Worm (Caenorhabditis elegans) whole organism, L3 larva: Measurements from ENCODE around the gene M03C11.6.
A peak's percentile ranks its signal among the peaks of the same experiment; 100 is the strongest.

Experiments
- R02D3.7 ChIP-seq: fragments of 150-350 bp; optimal IDR thresholded peaks from 2 replicates; lab custom pipeline; 2014; ENCODE audit warnings: missing biosample characterization, missing genetic modification characterization
- ZK546.5 ChIP-seq: sonication (generic microtip); optimal IDR thresholded peaks from 2 replicates; lab custom pipeline; 2017; ENCODE audit warnings: missing biosample characterization, missing genetic modification characterization
- aly-2 ChIP-seq: fragments of 150-350 bp; optimal IDR thresholded peaks from 2 replicates; lab custom pipeline; 2014; ENCODE audit warnings: missing biosample characterization, missing genetic modification characterization
- ama-1 ChIP-seq: fragments of 150-350 bp; optimal IDR thresholded peaks from 2 replicates; lab custom pipeline; 2018
- ceh-82 ChIP-seq: fragments of 150-350 bp; optimal IDR thresholded peaks from 2 replicates; lab custom pipeline; 2014; ENCODE audit warnings: missing biosample characterization, missing genetic modification characterization
- ceh-9 ChIP-seq: sonication (generic microtip); optimal IDR thresholded peaks from 2 replicates; lab custom pipeline; 2018; ENCODE audit warnings: missing biosample characterization, missing genetic modification characterization
- daf-12 ChIP-seq: fragments of 150-350 bp; optimal IDR thresholded peaks from 2 replicates; lab custom pipeline; 2014; ENCODE audit warnings: missing biosample characterization, missing genetic modification reagents, missing genetic modification characterization
- egl-27 ChIP-seq: sonication (generic microtip); optimal IDR thresholded peaks from 4 replicates; lab custom pipeline; 2017; ENCODE audit warnings: missing biosample characterization, missing genetic modification reagents, missing genetic modification characterization
- egl-5 ChIP-seq: fragments of 150-350 bp; optimal IDR thresholded peaks from 2 replicates; lab custom pipeline; 2017; ENCODE audit warnings: missing biosample characterization, missing genetic modification reagents, missing genetic modification characterization, inconsistent platforms
- elt-1 ChIP-seq: fragments of 150-350 bp; optimal IDR thresholded peaks from 2 replicates; lab custom pipeline; 2014; ENCODE audit warnings: missing biosample characterization, missing genetic modification characterization
- elt-2 ChIP-seq: sonication (generic microtip); optimal IDR thresholded peaks from 2 replicates; lab custom pipeline; 2016; ENCODE audit warnings: missing genetic modification reagents, mild to moderate bottlenecking, missing genetic modification characterization, missing compliant biosample characterization
- elt-3 ChIP-seq, 3 experiments: fragments of 150-350 bp in 1 of 3; sonication (generic microtip) in 2 of 3; optimal IDR thresholded peaks; 2 replicates in 2 of 3; 4 replicates in 1 of 3; lab custom pipeline; 2014 to 2017; ENCODE audit warnings: missing biosample characterization in 3 of 3, missing genetic modification characterization in 3 of 3
- eor-1 ChIP-seq, 2 experiments: fragments of 150-350 bp; optimal IDR thresholded peaks; 2 replicates each; lab custom pipeline; 2014 to 2018; ENCODE audit warnings: missing biosample characterization in 2 of 2, missing genetic modification characterization in 2 of 2
- fkh-10 ChIP-seq: sonication (generic microtip); optimal IDR thresholded peaks from 2 replicates; lab custom pipeline; 2017; ENCODE audit warnings: missing biosample characterization, missing genetic modification reagents, missing genetic modification characterization
- fkh-2 ChIP-seq: fragments of 150-350 bp; optimal IDR thresholded peaks from 2 replicates; lab custom pipeline; 2014; ENCODE audit warnings: missing biosample characterization, missing genetic modification reagents, missing genetic modification characterization
- fos-1 ChIP-seq: fragments of 150-350 bp; optimal IDR thresholded peaks from 2 replicates; lab custom pipeline; 2014; ENCODE audit warnings: missing biosample characterization, missing genetic modification characterization
- hmg-11 ChIP-seq: sonication (generic microtip); optimal IDR thresholded peaks from 2 replicates; lab custom pipeline; 2016; ENCODE audit warnings: missing genetic modification characterization, missing compliant biosample characterization
- jun-1 ChIP-seq: fragments of 150-350 bp; optimal IDR thresholded peaks from 2 replicates; lab custom pipeline; 2014; ENCODE audit warnings: missing biosample characterization, missing genetic modification reagents, missing genetic modification characterization
- lin-15B ChIP-seq: fragments of 150-350 bp; optimal IDR thresholded peaks from 2 replicates; lab custom pipeline; 2014; ENCODE audit warnings: missing biosample characterization, missing genetic modification characterization
- lin-39 ChIP-seq: fragments of 150-350 bp; optimal IDR thresholded peaks from 2 replicates; lab custom pipeline; 2018; ENCODE audit warnings: missing biosample characterization, missing genetic modification reagents, missing genetic modification characterization
- lsy-12 ChIP-seq: sonication (generic microtip); optimal IDR thresholded peaks from 2 replicates; lab custom pipeline; 2016; ENCODE audit warnings: mild to moderate bottlenecking, missing genetic modification characterization, missing compliant biosample characterization
- mdl-1 ChIP-seq: fragments of 150-350 bp; optimal IDR thresholded peaks from 2 replicates; lab custom pipeline; 2014; ENCODE audit warnings: missing biosample characterization, missing genetic modification characterization
- mml-1 ChIP-seq: fragments of 150-350 bp; sonication (generic microtip); optimal IDR thresholded peaks from 3 replicates; lab custom pipeline; 2014; ENCODE audit warnings: missing biosample characterization, missing genetic modification characterization
- nfya-1 ChIP-seq: sonication (generic microtip); optimal IDR thresholded peaks from 2 replicates; lab custom pipeline; 2017; ENCODE audit warnings: missing genetic modification characterization, mild to moderate bottlenecking, missing compliant biosample characterization, antibody characterized with exemption, moderate library complexity; ENCODE audit not compliant: insufficient read depth
- nhr-11 ChIP-seq: fragments of 150-350 bp; optimal IDR thresholded peaks from 2 replicates; lab custom pipeline; 2014; ENCODE audit warnings: missing biosample characterization, missing genetic modification characterization
- nhr-12 ChIP-seq: fragments of 150-350 bp; optimal IDR thresholded peaks from 2 replicates; lab custom pipeline; 2014; ENCODE audit warnings: missing biosample characterization, missing genetic modification characterization
- nhr-23 ChIP-seq: fragments of 150-350 bp; optimal IDR thresholded peaks from 2 replicates; lab custom pipeline; 2014; ENCODE audit warnings: missing biosample characterization, missing genetic modification reagents, missing genetic modification characterization
- nhr-25 ChIP-seq: sonication (generic microtip); optimal IDR thresholded peaks from 2 replicates; lab custom pipeline; 2017; ENCODE audit warnings: missing biosample characterization, missing genetic modification characterization
- nhr-28 ChIP-seq: fragments of 150-350 bp; optimal IDR thresholded peaks from 2 replicates; lab custom pipeline; 2014; ENCODE audit warnings: missing biosample characterization, missing genetic modification characterization
- nhr-77 ChIP-seq: fragments of 150-350 bp; optimal IDR thresholded peaks from 2 replicates; lab custom pipeline; 2014; ENCODE audit warnings: missing biosample characterization, missing genetic modification characterization
- pha-4 ChIP-seq: fragments of 150-350 bp; optimal IDR thresholded peaks from 2 replicates; lab custom pipeline; 2014; ENCODE audit warnings: missing biosample characterization, missing genetic modification reagents, missing genetic modification characterization
- pqm-1 ChIP-seq: fragments of 150-350 bp; optimal IDR thresholded peaks from 2 replicates; lab custom pipeline; 2017; ENCODE audit warnings: missing biosample characterization, missing genetic modification characterization, inconsistent platforms
- sea-2 ChIP-seq: fragments of 150-350 bp; sonication (generic microtip); optimal IDR thresholded peaks from 4 replicates; lab custom pipeline; 2014; ENCODE audit warnings: missing biosample characterization, missing genetic modification reagents, missing genetic modification characterization
- skn-1 ChIP-seq: fragments of 150-350 bp; optimal IDR thresholded peaks from 2 replicates; lab custom pipeline; 2014; ENCODE audit warnings: missing biosample characterization, missing genetic modification characterization
- snpc-4 ChIP-seq: fragments of 150-350 bp; optimal IDR thresholded peaks from 2 replicates; lab custom pipeline; 2014; ENCODE audit warnings: missing biosample characterization, missing genetic modification characterization
- tbx-2 ChIP-seq: sonication (generic microtip); optimal IDR thresholded peaks from 2 replicates; lab custom pipeline; 2016; ENCODE audit warnings: mild to moderate bottlenecking, missing genetic modification characterization, missing compliant biosample characterization
- unc-39 ChIP-seq: sonication (generic microtip); optimal IDR thresholded peaks from 4 replicates; lab custom pipeline; 2017; ENCODE audit warnings: missing biosample characterization, missing genetic modification characterization
- unc-62 ChIP-seq: fragments of 150-350 bp; sonication (generic microtip); optimal IDR thresholded peaks from 4 replicates; lab custom pipeline; 2014; ENCODE audit warnings: missing biosample characterization, missing genetic modification reagents, missing genetic modification characterization
- ztf-4 ChIP-seq: fragments of 150-350 bp; optimal IDR thresholded peaks from 2 replicates; lab custom pipeline; 2014; ENCODE audit warnings: missing biosample characterization, missing genetic modification characterization

The M03C11.6 gene

DNA sequence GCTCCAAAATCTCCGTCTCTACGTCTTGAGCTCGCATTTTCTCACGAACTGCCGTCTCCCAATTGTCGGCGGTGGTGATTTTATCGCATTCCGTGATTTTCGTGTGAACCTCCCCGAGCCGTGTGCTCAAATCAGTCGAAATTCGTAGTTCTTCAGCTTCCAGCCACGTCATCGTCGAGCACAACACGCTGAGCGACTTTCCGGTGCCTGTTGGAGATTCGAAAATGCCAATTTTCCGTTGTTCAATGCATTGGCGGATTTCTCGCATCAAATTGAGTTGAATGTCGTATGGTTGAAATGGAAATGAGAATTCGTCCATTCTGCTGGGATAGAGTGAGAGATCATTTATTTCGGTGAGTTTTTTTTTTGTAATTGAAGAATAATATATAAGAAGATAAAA lies 18.9 kb downstream of the M03C11.6 start, which contains the start of the genes M03C11.3 and chl-1:
TSS of gene M03C11.3 (plus strand) at position 153 of the 400 bp plus-strand sequence.
TSS of gene chl-1 (minus strand) at position 323 of the 400 bp plus-strand sequence.
- TF ChIP-seq eor-1 (tag; optimal IDR thresholded peaks at IDR 0.05; lab: Kevin White, UChicago), result no peak
- no peak for TF ChIP-seq jun-1 (tag; lab: Kevin White, UChicago)
- TF ChIP-seq egl-5 (tag; lab: Kevin White, UChicago), result no peak
- TF ChIP-seq, all 47 proteins: peak for 0

DNA sequence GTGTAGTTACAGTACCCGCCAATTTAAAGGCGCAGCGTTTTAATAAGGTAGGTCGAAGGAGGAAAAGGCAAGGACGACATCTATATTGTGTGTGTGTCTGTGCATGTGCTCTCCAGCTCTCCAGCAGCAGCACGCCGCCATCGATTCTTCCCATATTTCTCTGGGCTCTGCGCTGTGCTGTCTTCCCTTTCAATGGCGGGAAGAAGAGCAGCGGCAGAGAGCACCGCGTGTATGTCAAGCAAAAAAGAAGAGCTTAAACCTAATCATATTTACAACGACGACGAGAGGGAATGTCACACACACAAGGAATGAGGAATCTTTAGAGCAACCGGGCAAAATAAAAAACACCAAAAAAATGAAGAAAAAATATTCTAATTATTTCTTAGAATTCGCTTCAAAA lies 24.9 kb downstream of the M03C11.6 start:
- TF ChIP-seq daf-12 (no peak), sea-2 (GFP tag; lab: Kevin White, UChicago) (no peak), nhr-25 (tag; lab: Kevin White, UChicago) (no peak), egl-27 (tag; lab: Kevin White, UChicago) (no peak), fos-1 (no peak), pqm-1 (tag; lab: Kevin White, UChicago) (no peak), lin-15B (tag; lab: Kevin White, UChicago) (peak; percentile 33), ztf-4 (tag; lab: Kevin White, UChicago) (no peak), unc-62 (GFP tag; lab: Kevin White, UChicago) (no peak), elt-1 (no peak), nhr-11 (tag; lab: Kevin White, UChicago) (no peak), fkh-10 (GFP tag; lab: Kevin White, UChicago) (peak; percentile 35), snpc-4 (no peak), elt-2 (no peak), nhr-12 (tag; lab: Kevin White, UChicago) (no peak), aly-2 (tag; lab: Kevin White, UChicago) (no peak), ama-1 (no peak), egl-5 (tag; lab: Kevin White, UChicago) (no peak), lin-39 (tag; lab: Kevin White, UChicago) (no peak), ZK546.5 (tag; lab: Kevin White, UChicago) (no peak), nfya-1 (tag; lab: Kevin White, UChicago) (peak; percentile 59), elt-3 (tag; optimal IDR thresholded peaks at IDR 0.05; lab: Kevin White, UChicago) (no peak), ceh-9 (tag; lab: Kevin White, UChicago) (no peak), pha-4 (no peak), nhr-23 (tag; lab: Kevin White, UChicago) (no peak), tbx-2 (tag; lab: Kevin White, UChicago) (no peak), hmg-11 (tag; lab: Kevin White, UChicago) (peak; percentile 56), fkh-2 (tag; lab: Kevin White, UChicago) (no peak), mdl-1 (tag; lab: Kevin White, UChicago) (no peak), eor-1 (tag; optimal IDR thresholded peaks at IDR 0.05; lab: Kevin White, UChicago) (no peak), ceh-82 (no peak), lsy-12 (tag; lab: Kevin White, UChicago) (no peak), nhr-77 (tag; lab: Kevin White, UChicago) (no peak), nhr-28 (no peak)

DNA sequence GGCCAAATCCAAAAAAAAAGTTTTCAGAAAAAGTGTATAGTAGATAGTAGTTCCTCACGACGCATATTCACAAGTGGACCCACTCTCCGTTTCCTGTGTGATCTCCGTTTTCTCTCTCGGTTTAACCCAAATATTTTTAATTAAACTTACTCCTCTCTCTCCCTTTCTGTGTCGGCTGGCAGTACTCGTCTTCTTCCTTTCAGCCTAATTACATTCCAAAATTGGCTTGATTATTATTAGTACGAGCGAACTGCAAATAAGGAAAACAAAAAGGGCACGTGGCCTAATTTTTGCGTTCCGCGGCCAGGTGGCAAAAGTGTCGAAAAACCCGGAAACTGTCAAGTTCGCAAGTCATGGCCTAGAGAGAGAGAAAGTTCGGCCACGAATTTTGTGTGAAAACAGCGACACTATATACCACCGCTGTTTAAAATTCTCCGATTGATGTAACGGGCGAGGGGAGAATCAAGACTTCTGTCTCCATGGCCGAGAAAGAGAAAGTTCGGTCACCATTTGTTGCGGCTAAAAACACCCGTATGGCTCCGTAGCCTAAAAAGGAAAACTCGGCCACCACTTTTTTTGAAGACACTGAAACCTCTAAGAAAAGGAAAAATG lies 26.8 kb downstream of the M03C11.6 start:
- no peak for TF ChIP-seq egl-27 (tag; lab: Kevin White, UChicago)
- peak; percentile 16 for TF ChIP-seq nfya-1 (tag; lab: Kevin White, UChicago)

DNA sequence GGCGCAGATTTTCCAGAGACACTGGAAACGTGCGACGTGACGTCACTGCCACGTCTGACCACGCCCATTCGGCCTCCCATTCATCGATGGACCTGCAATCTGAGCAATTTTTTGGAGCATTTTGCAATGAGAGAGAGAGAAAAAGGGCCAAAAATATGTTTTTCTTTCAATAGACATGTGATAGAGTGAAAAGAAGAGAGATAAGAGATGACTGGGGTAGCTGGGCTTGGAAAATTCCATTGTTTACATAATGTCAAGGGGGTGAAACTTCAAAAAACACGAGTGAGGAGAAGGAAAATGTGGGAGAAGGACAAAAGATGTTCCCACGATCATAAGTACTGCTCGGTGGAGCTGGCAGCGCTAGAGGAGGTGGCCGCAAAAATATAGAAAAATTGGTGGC lies 27.8 kb downstream of the M03C11.6 start, which contains the start of gene M03C11.1:
TSS of gene M03C11.1 (minus strand) at position 101 of the 400 bp plus-strand sequence.
- peak; percentile 60 for TF ChIP-seq pha-4
- no peak for TF ChIP-seq nhr-23 (tag; lab: Kevin White, UChicago)
- TF ChIP-seq, all 47 proteins: peak for 1

DNA sequence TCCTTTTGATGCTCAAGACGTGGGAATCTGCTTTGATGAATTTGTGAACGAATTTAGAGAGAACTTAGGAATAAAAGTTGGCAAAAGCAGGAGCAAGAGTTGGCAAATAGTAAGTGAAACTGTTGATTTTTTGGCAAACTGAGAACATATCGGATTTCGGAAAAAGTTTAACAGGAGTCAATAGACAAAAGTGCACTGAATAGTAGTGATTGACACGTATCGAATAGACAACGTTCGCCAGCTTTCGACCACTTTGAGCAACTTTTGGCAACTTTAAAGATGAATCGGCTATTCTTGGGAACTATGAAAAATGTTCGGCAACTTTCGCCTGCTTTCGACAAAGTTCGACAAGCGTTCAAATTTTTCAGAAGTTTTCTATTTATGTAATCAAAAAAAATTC lies 32.2 kb downstream of the M03C11.6 start, which contains the start of gene M03C11.9:
TSS of gene M03C11.9 (minus strand) at position 101 of the 400 bp plus-strand sequence.
- TF ChIP-seq nhr-23 (tag; lab: Kevin White, UChicago) (no peak), eor-1 (tag; optimal IDR thresholded peaks at IDR 0.05; lab: Kevin White, UChicago) (no peak), hmg-11 (tag; lab: Kevin White, UChicago) (no peak), unc-39 (tag; lab: Kevin White, UChicago) (no peak), lin-39 (tag; lab: Kevin White, UChicago) (no peak), ztf-4 (tag; lab: Kevin White, UChicago) (no peak), skn-1 (tag; lab: Kevin White, UChicago) (no peak), daf-12 (no peak), nhr-12 (tag; lab: Kevin White, UChicago) (no peak), R02D3.7 (tag; lab: Kevin White, UChicago) (no peak), mml-1 (tag; lab: Kevin White, UChicago) (no peak), tbx-2 (tag; lab: Kevin White, UChicago) (no peak), elt-2 (no peak), fkh-2 (tag; lab: Kevin White, UChicago) (no peak), elt-3 (tag; optimal IDR thresholded peaks at IDR 0.05; lab: Kevin White, UChicago) (no peak), ceh-82 (no peak), snpc-4 (no peak), pha-4 (no peak), lsy-12 (tag; lab: Kevin White, UChicago) (no peak)
